Fruit fly (Drosophila melanogaster) whole organism, prepupa: ENCODE measurements around the gene CG31551.

Source experiments
- Blimp-1 ChIP-seq: fragments of 200-800 bp; sonication (Bioruptor generic); optimal IDR thresholded peaks from 3 replicates; lab custom pipeline; 2017; ENCODE audit warnings: missing biosample characterization, missing genetic modification characterization, mild to moderate bottlenecking, moderate library complexity, missing genetic modification reagents
- CG11762 ChIP-seq: fragments of 200-800 bp; sonication (Bioruptor generic); optimal IDR thresholded peaks from 3 replicates; lab custom pipeline; 2016; ENCODE audit warnings: missing biosample characterization, missing genetic modification characterization; ENCODE audit not compliant: insufficient read depth
- CG15336 ChIP-seq: fragments of 200-800 bp; sonication (Bioruptor generic); IDR thresholded peaks from 2 replicates; pipeline ENCODE4 v1.3.6; 2022; ENCODE audit warnings: missing biosample characterization, missing genetic modification characterization
- CG1621 ChIP-seq: fragments of 200-800 bp; sonication (Bioruptor generic); optimal IDR thresholded peaks from 3 replicates; lab custom pipeline; 2018; ENCODE audit warnings: missing biosample characterization, mild to moderate bottlenecking, missing genetic modification characterization
- CG16779 ChIP-seq: fragments of 200-800 bp; sonication (Bioruptor generic); optimal IDR thresholded peaks from 3 replicates; lab custom pipeline; 2017; ENCODE audit warnings: missing biosample characterization, mild to moderate bottlenecking, missing genetic modification characterization
- CG3032 ChIP-seq: fragments of 200-800 bp; optimal IDR thresholded peaks from 2 replicates; lab custom pipeline; 2019; ENCODE audit warnings: missing biosample characterization, mild to moderate bottlenecking, missing genetic modification characterization, moderate library complexity
- CG31627 ChIP-seq: fragments of 200-800 bp; sonication (Bioruptor generic); optimal IDR thresholded peaks from 3 replicates; lab custom pipeline; 2016; ENCODE audit warnings: missing biosample characterization, missing genetic modification characterization
- CG32006 ChIP-seq: fragments of 200-800 bp; sonication (Bioruptor generic); optimal IDR thresholded peaks from 3 replicates; lab custom pipeline; 2017; ENCODE audit warnings: missing biosample characterization, mild to moderate bottlenecking, missing genetic modification characterization
- CG34406 ChIP-seq: fragments of 200-800 bp; sonication (Bioruptor generic); optimal IDR thresholded peaks from 3 replicates; lab custom pipeline; 2016; ENCODE audit warnings: missing biosample characterization, missing genetic modification characterization
- CG3919 ChIP-seq: fragments of 200-800 bp; sonication (Bioruptor generic); optimal IDR thresholded peaks from 3 replicates; lab custom pipeline; 2016; ENCODE audit warnings: missing biosample characterization, missing genetic modification characterization
- CG4318 ChIP-seq: fragments of 200-800 bp; sonication (Bioruptor generic); optimal IDR thresholded peaks from 3 replicates; lab custom pipeline; 2017; ENCODE audit warnings: missing biosample characterization, mild to moderate bottlenecking, missing genetic modification characterization
- CG6163 ChIP-seq: fragments of 200-800 bp; sonication (Bioruptor generic); IDR thresholded peaks from 3 replicates; pipeline ENCODE4 v1.3.6; 2022; ENCODE audit warnings: missing biosample characterization, missing genetic modification characterization
- CG6276 ChIP-seq: fragments of 200-800 bp; sonication (Bioruptor generic); optimal IDR thresholded peaks from 2 replicates; lab custom pipeline; 2017; ENCODE audit warnings: missing biosample characterization, mild to moderate bottlenecking, missing genetic modification characterization
- CG6792 ChIP-seq: fragments of 200-800 bp; sonication (Bioruptor generic); optimal IDR thresholded peaks from 3 replicates; lab custom pipeline; 2016; ENCODE audit warnings: missing biosample characterization, missing genetic modification characterization
- CG6854 ChIP-seq: fragments of 200-800 bp; sonication (Bioruptor generic); optimal IDR thresholded peaks from 2 replicates; lab custom pipeline; 2017; ENCODE audit warnings: missing biosample characterization, mild to moderate bottlenecking, missing genetic modification characterization
- Eip75B ChIP-seq: fragments of 200-800 bp; sonication (Bioruptor generic); optimal IDR thresholded peaks from 3 replicates; lab custom pipeline; 2016; ENCODE audit warnings: missing biosample characterization, missing genetic modification characterization
- Eip78C ChIP-seq: fragments of 200-800 bp; sonication (Bioruptor generic); peaks from one replicate; lab custom pipeline; 2016; ENCODE audit warnings: missing biosample characterization, missing genetic modification characterization
- Eip93F ChIP-seq: fragments of 200-800 bp; sonication (Bioruptor generic); optimal IDR thresholded peaks from 2 replicates; lab custom pipeline; 2016; ENCODE audit warnings: missing biosample characterization, mild to moderate bottlenecking, missing genetic modification characterization
- Ets21C ChIP-seq: fragments of 200-800 bp; sonication (Bioruptor generic); optimal IDR thresholded peaks from 3 replicates; lab custom pipeline; 2016; ENCODE audit warnings: missing biosample characterization, missing genetic modification characterization
- Ets96B ChIP-seq: fragments of 200-800 bp; optimal IDR thresholded peaks from 2 replicates; lab custom pipeline; 2019; ENCODE audit warnings: missing biosample characterization, mild to moderate bottlenecking, missing genetic modification characterization, moderate library complexity
- Gug ChIP-seq: fragments of 200-800 bp; sonication (Bioruptor generic); IDR thresholded peaks from 2 replicates; pipeline ENCODE4 v1.3.6; 2022; ENCODE audit warnings: missing biosample characterization, missing genetic modification characterization
- Hr39 ChIP-seq: fragments of 200-800 bp; sonication (Bioruptor generic); optimal IDR thresholded peaks from 2 replicates; lab custom pipeline; 2016; ENCODE audit warnings: missing biosample characterization, missing genetic modification characterization
- Hr4 ChIP-seq: fragments of 200-800 bp; sonication (Bioruptor generic); optimal IDR thresholded peaks from 3 replicates; lab custom pipeline; 2016; ENCODE audit warnings: missing biosample characterization, missing genetic modification characterization
- Lpt ChIP-seq: fragments of 200-800 bp; sonication (Bioruptor generic); optimal IDR thresholded peaks from 3 replicates; lab custom pipeline; 2016; ENCODE audit warnings: missing biosample characterization, missing genetic modification characterization
- OdsH ChIP-seq: fragments of 200-800 bp; sonication (Bioruptor generic); optimal IDR thresholded peaks from 3 replicates; lab custom pipeline; 2016; ENCODE audit warnings: missing biosample characterization, missing genetic modification characterization
- Smox ChIP-seq: fragments of 200-800 bp; sonication (Bioruptor generic); optimal IDR thresholded peaks from 3 replicates; lab custom pipeline; 2016; ENCODE audit warnings: missing biosample characterization, missing genetic modification characterization
- Sox14 ChIP-seq: fragments of 200-800 bp; sonication (Bioruptor generic); optimal IDR thresholded peaks from 3 replicates; lab custom pipeline; 2016; ENCODE audit warnings: missing biosample characterization, missing genetic modification characterization
- achi ChIP-seq: fragments of 200-800 bp; sonication (Bioruptor generic); optimal IDR thresholded peaks from 3 replicates; lab custom pipeline; 2016; ENCODE audit warnings: missing biosample characterization, missing genetic modification characterization
- cyc ChIP-seq: fragments of 200-800 bp; sonication (Bioruptor generic); optimal IDR thresholded peaks from 3 replicates; lab custom pipeline; 2016; ENCODE audit warnings: missing biosample characterization, missing genetic modification characterization
- eg ChIP-seq: fragments of 200-800 bp; sonication (Bioruptor generic); IDR thresholded peaks from 3 replicates; pipeline ENCODE4 v1.3.6; 2022; ENCODE audit warnings: missing biosample characterization, missing genetic modification characterization
- esn ChIP-seq: fragments of 200-800 bp; sonication (Bioruptor generic); optimal IDR thresholded peaks from 2 replicates; lab custom pipeline; 2016; ENCODE audit warnings: missing biosample characterization, mild to moderate bottlenecking, missing genetic modification characterization, moderate library complexity
- fd85E ChIP-seq: fragments of 200-800 bp; sonication (Bioruptor generic); optimal IDR thresholded peaks from 3 replicates; lab custom pipeline; 2016; ENCODE audit warnings: missing biosample characterization, missing genetic modification characterization
- fkh ChIP-seq: fragments of 200-800 bp; sonication (Bioruptor generic); optimal IDR thresholded peaks from 3 replicates; lab custom pipeline; 2017; ENCODE audit warnings: missing biosample characterization, mild to moderate bottlenecking, missing genetic modification characterization, moderate library complexity
- lz ChIP-seq: fragments of 200-800 bp; sonication (Bioruptor generic); optimal IDR thresholded peaks from 3 replicates; lab custom pipeline; 2016; ENCODE audit warnings: missing biosample characterization, missing genetic modification characterization
- net ChIP-seq: fragments of 200-800 bp; sonication (Bioruptor generic); optimal IDR thresholded peaks from 3 replicates; lab custom pipeline; 2016; ENCODE audit warnings: missing biosample characterization, missing genetic modification characterization
- salr ChIP-seq, 2 experiments: fragments of 200-800 bp; sonication (Bioruptor generic); optimal IDR thresholded peaks; 3 replicates each; lab custom pipeline; 2016 to 2018; ENCODE audit warnings: missing biosample characterization in 2 of 2, missing genetic modification characterization in 2 of 2, mild to moderate bottlenecking in 1 of 2
- ss ChIP-seq, 2 experiments: fragments of 200-800 bp; sonication (Bioruptor generic); optimal IDR thresholded peaks; 2 replicates in 1 of 2; 3 replicates in 1 of 2; lab custom pipeline; 2017 to 2018; ENCODE audit warnings: mild to moderate bottlenecking in 2 of 2, missing biosample characterization in 2 of 2, missing genetic modification characterization in 2 of 2, moderate library complexity in 1 of 2
- svp ChIP-seq: fragments of 200-800 bp; sonication (Bioruptor generic); peaks from one replicate; lab custom pipeline; 2016; ENCODE audit warnings: missing biosample characterization, missing genetic modification characterization
- vri ChIP-seq: fragments of 200-800 bp; sonication (Bioruptor generic); optimal IDR thresholded peaks from 3 replicates; lab custom pipeline; 2016; ENCODE audit warnings: missing biosample characterization, mild to moderate bottlenecking, missing genetic modification characterization

CG31551 gene

DNA sequence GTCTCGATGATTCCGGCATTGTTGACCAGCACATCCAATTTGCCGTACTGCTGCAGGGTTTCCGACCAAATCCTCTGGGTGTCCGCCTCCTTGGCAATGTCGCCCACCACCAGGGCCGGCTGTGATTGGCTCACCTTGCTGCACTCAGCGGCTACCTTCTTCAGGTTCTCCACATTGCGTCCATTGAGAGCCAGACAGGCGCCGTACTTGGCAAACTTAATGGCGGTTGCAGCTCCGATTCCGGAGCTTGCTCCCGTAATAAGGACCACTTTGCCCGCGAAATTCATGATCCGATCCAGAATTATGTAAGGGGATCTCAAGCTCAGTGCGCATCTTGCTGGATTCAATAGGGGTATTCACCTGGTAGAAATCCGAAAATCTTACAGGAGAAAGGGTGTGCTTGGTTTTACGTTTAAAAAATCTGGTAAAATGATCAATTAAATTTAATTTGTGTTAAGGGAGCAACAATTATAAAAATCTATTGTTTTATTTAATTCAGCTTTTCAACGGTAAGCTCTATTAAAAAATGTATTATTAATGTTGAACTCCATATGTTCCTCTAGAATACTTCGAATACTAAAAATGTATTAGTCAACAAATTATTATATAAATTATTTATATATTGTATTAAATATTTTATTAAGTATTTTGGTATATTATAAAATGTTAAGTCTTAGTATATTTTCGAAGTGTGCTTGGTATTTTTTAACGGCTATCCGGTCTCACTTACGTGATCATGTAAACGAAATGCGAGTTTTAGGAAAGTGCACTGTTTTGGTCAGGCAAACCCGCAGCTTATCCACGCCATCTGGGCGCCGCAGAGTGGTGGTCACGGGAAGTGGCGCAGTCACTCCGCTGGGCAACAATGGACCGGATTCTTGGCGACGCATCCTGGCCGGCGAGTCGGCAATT, 9.1 kb downstream of the CG31551 start, which contains the start of the genes CG31548 and CG12170 (continued):
- no peak for TF ChIP-seq ss (GFP tag; optimal IDR thresholded peaks at IDR 0.05; lab: Kevin White, UChicago)
- no peak for TF ChIP-seq CG32006 (GFP tag; lab: Kevin White, UChicago)
- no peak for TF ChIP-seq Eip75B (GFP tag; lab: Kevin White, UChicago)
- TF ChIP-seq Eip78C (GFP tag; lab: Kevin White, UChicago) = no peak
- TF ChIP-seq CG6792 (GFP tag; lab: Kevin White, UChicago) = peak; percentile 40
- TF ChIP-seq fkh = no peak
- no peak for TF ChIP-seq CG6854 (GFP tag; lab: Kevin White, UChicago)
- TF ChIP-seq Ets96B (tag; lab: Kevin White, UChicago) = no peak
- no peak for TF ChIP-seq OdsH (GFP tag; lab: Kevin White, UChicago)
- TF ChIP-seq net = no peak
- peak; percentile 59 for TF ChIP-seq CG15336 (GFP tag; lab: Robert Waterston, UW)
- no peak for TF ChIP-seq salr (GFP tag; optimal IDR thresholded peaks at IDR 0.05; lab: Kevin White, UChicago)
- peak; percentile 63 for TF ChIP-seq svp
- no peak; the same call in 2 of the 3 replicates for TF ChIP-seq eg (GFP tag; lab: Robert Waterston, UW)
- TF ChIP-seq CG6163 (GFP tag; lab: Robert Waterston, UW) = peak; percentile 47; the same call in 2 of the 3 replicates
- TF ChIP-seq CG16779 (tag; lab: Kevin White, UChicago) = no peak
- TF ChIP-seq lz (GFP tag; lab: Kevin White, UChicago) = no peak

DNA sequence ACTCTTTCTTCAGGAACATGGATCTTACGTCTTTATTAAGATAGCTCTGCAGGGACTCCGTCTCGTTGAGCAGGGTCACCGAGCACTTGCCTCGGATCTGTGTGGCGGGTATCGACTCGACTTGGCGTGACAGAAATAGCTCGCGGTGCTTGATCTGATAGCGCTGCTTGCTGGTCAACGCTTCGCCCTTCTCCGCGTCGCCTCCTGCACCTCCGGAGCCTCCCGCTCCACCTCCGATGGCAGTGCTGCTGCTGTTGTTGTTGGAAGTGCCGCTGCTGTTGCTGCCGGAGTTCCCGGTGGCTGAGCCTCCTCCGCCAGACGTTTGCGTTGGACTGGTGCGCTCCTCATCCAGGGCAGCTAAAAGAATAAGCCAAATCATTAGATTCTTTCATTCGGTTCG, 15.8 kb downstream of the CG31551 start:
- TF ChIP-seq CG6276 (GFP tag; lab: Kevin White, UChicago) = no peak
- peak; percentile 86 for TF ChIP-seq svp

- TF ChIP-seq CG34406 (peak; percentile 22), Gug (GFP tag; lab: Robert Waterston, UW) (0 out of 2 replicates have a peak, but pooled peaks have one; percentile 11), CG15336 (GFP tag; lab: Robert Waterston, UW) (peak; percentile 10; the same call in 1 of the 2 replicates), CG6792 (GFP tag; lab: Kevin White, UChicago) (peak; percentile 5), ss (GFP tag; optimal IDR thresholded peaks at IDR 0.05; lab: Kevin White, UChicago) (no peak), net (no peak), Eip93F (peak; percentile 60), fkh (peak; percentile 41), achi (GFP tag; lab: Kevin White, UChicago) (no peak), CG4318 (GFP tag; lab: Kevin White, UChicago) (no peak), Eip78C (GFP tag; lab: Kevin White, UChicago) (peak; percentile 83), fd85E (no peak), Ets21C (GFP tag; lab: Kevin White, UChicago) (no peak), svp (peak; percentile 88), CG3919 (GFP tag; lab: Kevin White, UChicago) (no peak), CG31627 (GFP tag; lab: Kevin White, UChicago) (peak; percentile 24), CG3032 (tag; lab: Kevin White, UChicago) (peak; percentile 17), Lpt (no peak), OdsH (GFP tag; lab: Kevin White, UChicago) (no peak), Sox14 (GFP tag; lab: Kevin White, UChicago) (peak; percentile 18), Hr4 (GFP tag; lab: Kevin White, UChicago) (no peak), cyc (GFP tag; lab: Kevin White, UChicago) (peak; percentile 7), CG1621 (no peak), CG11762 (GFP tag; lab: Kevin White, UChicago) (no peak), Eip75B (GFP tag; lab: Kevin White, UChicago) (no peak), CG6163 (GFP tag; lab: Robert Waterston, UW) (0 out of 3 replicates have a peak, but pooled peaks have one; percentile 38), esn (GFP tag; lab: Kevin White, UChicago) (peak; percentile 28), Blimp-1 (GFP tag; lab: Kevin White, UChicago) (no peak), Smox (GFP tag; lab: Kevin White, UChicago) (no peak), Hr39 (no peak), vri (GFP tag; lab: Kevin White, UChicago) (peak; percentile 22)
Measured at dm6 chr3R:5647705-5648568, 20.3 kb downstream of the CG31551 start.
